Worm (Caenorhabditis elegans) whole organism, midembryonic: ENCODE results near the gene idpp-9.

ENCODE experiments used
- cog-1 ChIP-seq: sonication (generic microtip); optimal IDR thresholded peaks from 2 replicates; lab custom pipeline; 2016; ENCODE audit warnings: missing genetic modification characterization, missing compliant biosample characterization
- flt-1 ChIP-seq: fragments of 200-800 bp; sonication (Bioruptor generic); IDR thresholded peaks from 2 replicates; pipeline ENCODE4 v1.3.6; 2022; ENCODE audit warnings: missing genetic modification characterization, missing compliant biosample characterization
- klf-2 ChIP-seq: fragments of 200-800 bp; sonication (Bioruptor generic); conservative IDR thresholded peaks from 2 replicates; pipeline ENCODE4 v1.3.6; 2022; ENCODE audit warnings: missing genetic modification reagents, missing genetic modification characterization, missing compliant biosample characterization
- med-1 ChIP-seq: sonication (generic microtip); optimal IDR thresholded peaks from 2 replicates; lab custom pipeline; 2017; ENCODE audit warnings: missing genetic modification characterization, mild to moderate bottlenecking, missing compliant biosample characterization, antibody characterized with exemption, missing genetic modification reagents; ENCODE audit not compliant: insufficient read depth
- ref-1 ChIP-seq: fragments of 200-800 bp; sonication (Bioruptor generic); conservative IDR thresholded peaks from 2 replicates; pipeline ENCODE4 v1.3.6; 2022; ENCODE audit warnings: missing genetic modification reagents, missing genetic modification characterization, missing compliant biosample characterization
- tab-1 ChIP-seq: fragments of 200-800 bp; sonication (Bioruptor generic); IDR thresholded peaks from 2 replicates; pipeline ENCODE4 v1.3.6; 2022; ENCODE audit warnings: missing genetic modification characterization, missing compliant biosample characterization

- TF ChIP-seq klf-2, result no peak
- TF ChIP-seq cog-1, result no peak
- TF ChIP-seq ref-1 (GFP tag; lab: Robert Waterston, UW), result no peak
- TF ChIP-seq flt-1 (GFP tag; lab: Robert Waterston, UW), result no peak
- no peak for TF ChIP-seq med-1
- TF ChIP-seq tab-1 (GFP tag; lab: Robert Waterston, UW), result no peak
Observed at ce11 chrX:3917013-3917412, 1.4 kb upstream of the idpp-9 start, which contains the start of gene T22B2.3.
